Fruit fly (Drosophila melanogaster) Kc167 (cell line): ENCODE results near the gene RpL27.

Experiments used
- Myc ChIP-seq: fragments of >200 bp; optimal IDR thresholded peaks from 2 replicates; lab custom pipeline; 2017; ENCODE audit warnings: missing external identifiers
- psq ChIP-seq: fragments of >200 bp; optimal IDR thresholded peaks from 2 replicates; lab custom pipeline; 2017; ENCODE audit warnings: missing external identifiers

DNA sequence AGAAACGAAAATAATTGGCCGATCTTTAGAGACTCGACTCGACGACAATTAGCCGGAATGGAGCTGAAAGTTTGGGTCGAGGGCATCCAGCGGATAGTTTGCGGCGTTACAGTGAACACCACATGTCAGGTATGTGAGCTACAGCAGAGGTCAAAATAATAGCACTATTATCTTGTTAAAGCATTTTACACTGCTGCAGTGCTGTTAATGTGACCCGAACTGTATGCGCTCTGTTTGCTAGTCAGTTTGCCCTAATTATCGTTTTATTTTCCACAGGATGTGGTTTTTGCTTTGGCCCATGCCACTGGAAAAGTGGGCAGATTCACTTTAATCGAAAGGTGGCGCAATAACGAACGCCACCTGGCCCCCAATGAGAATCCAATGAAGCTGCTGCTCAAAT lies 22.5 kb downstream of the RpL27 start:
- TF ChIP-seq Myc (lab: Kevin White, UChicago) (no peak), psq (no peak)
